Worm (Caenorhabditis elegans) whole organism, early embryonic: ENCODE results near the gene pyk-2.

Experiments used
- ama-1 ChIP-seq: fragments of 150-350 bp; optimal IDR thresholded peaks from 2 replicates; lab custom pipeline; 2014
- ceh-13 ChIP-seq: fragments of 200-800 bp; sonication (Bioruptor generic); optimal IDR thresholded peaks from 2 replicates; lab custom pipeline; 2018; ENCODE audit warnings: mild to moderate bottlenecking, missing genetic modification characterization, missing compliant biosample characterization
- flt-1 ChIP-seq: fragments of 200-800 bp; sonication (Bioruptor generic); IDR thresholded peaks from 2 replicates; pipeline ENCODE4 v1.3.6; 2022; ENCODE audit warnings: missing genetic modification characterization, missing compliant biosample characterization
- hmg-4 ChIP-seq: fragments of 200-800 bp; sonication (Bioruptor generic); optimal IDR thresholded peaks from 2 replicates; lab custom pipeline; 2018; ENCODE audit warnings: mild to moderate bottlenecking, missing genetic modification characterization, missing compliant biosample characterization
- sea-1 ChIP-seq: fragments of 200-800 bp; sonication (Bioruptor generic); conservative IDR thresholded peaks from 2 replicates; pipeline ENCODE4 v1.3.6; 2022; ENCODE audit warnings: missing genetic modification characterization, missing compliant biosample characterization
- tbx-37 ChIP-seq: fragments of 200-800 bp; sonication (Bioruptor generic); conservative IDR thresholded peaks from 2 replicates; pipeline ENCODE4 v1.3.6; 2022; ENCODE audit warnings: missing genetic modification reagents, missing genetic modification characterization, missing compliant biosample characterization

DNA sequence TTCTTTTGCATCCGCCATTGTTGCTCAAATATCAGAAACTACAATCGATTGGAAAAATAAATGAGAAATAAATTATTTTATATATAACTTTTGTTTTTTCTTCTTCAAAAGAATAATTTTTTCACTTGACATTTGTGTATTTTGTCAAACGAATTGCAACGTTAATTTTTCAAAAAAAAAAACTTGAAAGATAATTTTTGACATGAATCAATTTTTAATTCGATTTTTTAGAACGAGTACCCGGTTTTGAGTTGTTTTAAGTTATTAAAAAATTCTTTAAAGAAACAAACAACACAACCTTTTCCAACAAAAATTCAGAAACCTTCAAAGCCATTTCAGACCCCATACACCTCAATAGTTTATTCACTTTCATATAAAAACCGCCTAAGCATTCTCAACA is 25.4 kb upstream of the pyk-2 start, which contains the start of gene F13E9.5:
- no peak for TF ChIP-seq ceh-13 (GFP tag; lab: Kevin White, UChicago)
- no peak for TF ChIP-seq ama-1 (lab: Kevin White, UChicago)
- TF ChIP-seq sea-1 (GFP tag; lab: Robert Waterston, UW) = no peak
- no peak for TF ChIP-seq hmg-4
- no peak for TF ChIP-seq tbx-37 (GFP tag; lab: Robert Waterston, UW)
- no peak for TF ChIP-seq flt-1 (GFP tag; lab: Robert Waterston, UW)
